Worm (Caenorhabditis elegans) whole organism, young adult: ENCODE data around the gene D2085.7.
A peak's percentile ranks its signal among the peaks of the same experiment; 100 is the strongest.

ENCODE experiments used
- B0336.3 ChIP-seq: fragments of 200-800 bp; sonication (Bioruptor generic); IDR thresholded peaks from 2 replicates; pipeline ENCODE4 v1.3.6; 2022; ENCODE audit warnings: missing genetic modification characterization, missing compliant biosample characterization
- D2030.7 ChIP-seq: fragments of 200-800 bp; sonication (Bioruptor generic); IDR thresholded peaks from 2 replicates; pipeline ENCODE4 v1.3.6; 2022; ENCODE audit warnings: missing genetic modification reagents, missing genetic modification characterization, missing compliant biosample characterization
- F22D6.2 ChIP-seq: sonication (generic microtip); optimal IDR thresholded peaks from 2 replicates; lab custom pipeline; 2016; ENCODE audit warnings: mild to moderate bottlenecking, missing genetic modification characterization, missing compliant biosample characterization
- F33H1.4 ChIP-seq: fragments of 200-800 bp; sonication (Bioruptor generic); IDR thresholded peaks from 2 replicates; pipeline ENCODE4 v1.3.6; 2022; ENCODE audit warnings: missing genetic modification reagents, missing genetic modification characterization, missing compliant biosample characterization
- F37B4.10 ChIP-seq: fragments of 200-800 bp; sonication (Bioruptor generic); IDR thresholded peaks from 2 replicates; pipeline ENCODE4 v1.3.6; 2022; ENCODE audit warnings: missing genetic modification characterization, missing compliant biosample characterization
- F39B2.1 ChIP-seq: fragments of 200-800 bp; sonication (Bioruptor generic); IDR thresholded peaks from 2 replicates; pipeline ENCODE4 v1.3.6; 2022; ENCODE audit warnings: missing genetic modification reagents, missing genetic modification characterization, missing compliant biosample characterization
- F55B11.4 ChIP-seq: sonication (generic microtip); optimal IDR thresholded peaks from 2 replicates; lab custom pipeline; 2016; ENCODE audit warnings: missing compliant biosample characterization, missing genetic modification characterization, borderline replicate concordance; ENCODE audit not compliant: insufficient read depth
- Y53F4B.3 ChIP-seq: fragments of 200-800 bp; sonication (Bioruptor generic); IDR thresholded peaks from 2 replicates; pipeline ENCODE4 v1.3.6; 2022; ENCODE audit warnings: missing genetic modification reagents, missing genetic modification characterization, missing compliant biosample characterization
- Y53G8AR.9 ChIP-seq: fragments of 200-800 bp; sonication (Bioruptor generic); conservative IDR thresholded peaks from 2 replicates; pipeline ENCODE4 v1.3.6; 2022; ENCODE audit warnings: missing genetic modification reagents, missing genetic modification characterization, missing compliant biosample characterization
- Y56A3A.18 ChIP-seq: fragments of 200-800 bp; sonication (Bioruptor generic); IDR thresholded peaks from 2 replicates; pipeline ENCODE4 v1.3.6; 2022; ENCODE audit warnings: missing genetic modification reagents, missing genetic modification characterization, missing compliant biosample characterization
- Y79H2A.3 ChIP-seq: fragments of 200-800 bp; sonication (Bioruptor generic); conservative IDR thresholded peaks from 2 replicates; pipeline ENCODE4 v1.3.6; 2022; ENCODE audit warnings: missing genetic modification reagents, missing genetic modification characterization, missing compliant biosample characterization
- akir-1 ChIP-seq: fragments of 200-800 bp; sonication (Bioruptor generic); optimal IDR thresholded peaks from 2 replicates; lab custom pipeline; 2018; ENCODE audit warnings: mild to moderate bottlenecking, missing genetic modification characterization, moderate library complexity, missing compliant biosample characterization
- ama-1 ChIP-seq, 3 experiments: fragments of 150-350 bp in 1 of 3; sonication (generic microtip) in 2 of 3; optimal IDR thresholded peaks; 2 replicates each; lab custom pipeline; 2014 to 2018; ENCODE audit warnings: missing biosample characterization in 2 of 3, missing genetic modification characterization in 2 of 3, missing genetic modification reagents in 2 of 3
- aptf-3 ChIP-seq: fragments of 200-800 bp; sonication (Bioruptor generic); IDR thresholded peaks from 2 replicates; pipeline ENCODE4 v1.3.6; 2022; ENCODE audit warnings: missing genetic modification characterization, missing compliant biosample characterization
- atf-7 ChIP-seq: sonication (generic microtip); optimal IDR thresholded peaks from 2 replicates; lab custom pipeline; 2017; ENCODE audit warnings: mild to moderate bottlenecking, missing genetic modification characterization, missing compliant biosample characterization
- attf-6 ChIP-seq: fragments of 200-800 bp; sonication (Bioruptor generic); IDR thresholded peaks from 2 replicates; pipeline ENCODE4 v1.3.6; 2022; ENCODE audit warnings: missing genetic modification reagents, missing genetic modification characterization, missing compliant biosample characterization
- bed-1 ChIP-seq: fragments of 200-800 bp; sonication (Bioruptor generic); IDR thresholded peaks from 2 replicates; pipeline ENCODE4 v1.3.6; 2022; ENCODE audit warnings: missing genetic modification reagents, missing genetic modification characterization, missing compliant biosample characterization
- cebp-2 ChIP-seq: fragments of 200-800 bp; sonication (Bioruptor generic); IDR thresholded peaks from 2 replicates; pipeline ENCODE4 v1.3.6; 2022; ENCODE audit warnings: missing genetic modification characterization, missing compliant biosample characterization
- ceh-100 ChIP-seq: fragments of 200-800 bp; sonication (Bioruptor generic); IDR thresholded peaks from 2 replicates; pipeline ENCODE4 v1.3.6; 2022; ENCODE audit warnings: missing genetic modification reagents, missing genetic modification characterization, missing compliant biosample characterization
- ceh-58 ChIP-seq: fragments of 200-800 bp; sonication (Bioruptor generic); IDR thresholded peaks from 2 replicates; pipeline ENCODE4 v1.3.6; 2022; ENCODE audit warnings: missing genetic modification characterization, missing compliant biosample characterization
- ekl-4 ChIP-seq: fragments of 200-800 bp; sonication (Bioruptor generic); IDR thresholded peaks from 2 replicates; pipeline ENCODE4 v1.3.6; 2022; ENCODE audit warnings: missing genetic modification reagents, missing genetic modification characterization, missing compliant biosample characterization
- ets-4 ChIP-seq: fragments of 200-800 bp; sonication (Bioruptor generic); optimal IDR thresholded peaks from 2 replicates; lab custom pipeline; 2018; ENCODE audit warnings: mild to moderate bottlenecking, missing genetic modification characterization, missing compliant biosample characterization
- fkh-3 ChIP-seq: sonication (generic microtip); optimal IDR thresholded peaks from 2 replicates; lab custom pipeline; 2016; ENCODE audit warnings: mild to moderate bottlenecking, missing genetic modification characterization, missing compliant biosample characterization
- hmg-1.2 ChIP-seq: fragments of 200-800 bp; sonication (Bioruptor generic); IDR thresholded peaks from 2 replicates; pipeline ENCODE4 v1.3.6; 2022; ENCODE audit warnings: missing genetic modification reagents, missing genetic modification characterization, missing compliant biosample characterization
- let-607 ChIP-seq, 2 experiments: fragments of 200-800 bp in 1 of 2; sonication (Bioruptor generic) in 1 of 2; sonication (generic microtip) in 1 of 2; optimal IDR thresholded peaks; 2 replicates each; lab custom pipeline; 2016 to 2018; ENCODE audit warnings: mild to moderate bottlenecking in 2 of 2, missing compliant biosample characterization in 2 of 2, missing genetic modification characterization in 2 of 2, moderate library complexity in 2 of 2, missing genotype in 1 of 2
- lin-26 ChIP-seq: fragments of 200-800 bp; sonication (Bioruptor generic); IDR thresholded peaks from 2 replicates; pipeline ENCODE4 v1.3.6; 2022; ENCODE audit warnings: missing genetic modification reagents, missing genetic modification characterization, missing compliant biosample characterization
- lsl-1 ChIP-seq: fragments of 200-800 bp; sonication (Bioruptor generic); optimal IDR thresholded peaks from 2 replicates; lab custom pipeline; 2018; ENCODE audit warnings: mild to moderate bottlenecking, missing genetic modification characterization, moderate library complexity, missing compliant biosample characterization
- madf-10 ChIP-seq: sonication (generic microtip); optimal IDR thresholded peaks from 2 replicates; lab custom pipeline; 2016; ENCODE audit warnings: mild to moderate bottlenecking, missing genetic modification characterization, missing compliant biosample characterization
- madf-3 ChIP-seq: fragments of 200-800 bp; sonication (Bioruptor generic); IDR thresholded peaks from 2 replicates; pipeline ENCODE4 v1.3.6; 2022; ENCODE audit warnings: missing genetic modification reagents, missing genetic modification characterization, missing compliant biosample characterization
- mxl-1 ChIP-seq: sonication (generic microtip); optimal IDR thresholded peaks from 2 replicates; lab custom pipeline; 2016; ENCODE audit warnings: missing genetic modification characterization, missing compliant biosample characterization
- nfya-1 ChIP-seq: sonication (generic microtip); optimal IDR thresholded peaks from 2 replicates; lab custom pipeline; 2017; ENCODE audit warnings: antibody characterized with exemption, missing compliant biosample characterization, missing genetic modification characterization, borderline replicate concordance; ENCODE audit not compliant: insufficient read depth
- nhr-90 ChIP-seq: sonication (generic microtip); optimal IDR thresholded peaks from 2 replicates; lab custom pipeline; 2016; ENCODE audit warnings: missing genotype, mild to moderate bottlenecking, missing genetic modification characterization, missing compliant biosample characterization
- pbrm-1 ChIP-seq: fragments of 200-800 bp; sonication (Bioruptor generic); IDR thresholded peaks from 2 replicates; pipeline ENCODE4 v1.3.6; 2022; ENCODE audit warnings: missing genetic modification reagents, missing genetic modification characterization, missing compliant biosample characterization
- pha-4 ChIP-seq: fragments of 150-350 bp; sonication (generic microtip); optimal IDR thresholded peaks from 2 replicates; lab custom pipeline; 2014; ENCODE audit warnings: missing biosample characterization, missing genetic modification reagents, missing genetic modification characterization
- rcor-1 ChIP-seq: fragments of 200-800 bp; sonication (Bioruptor generic); IDR thresholded peaks from 2 replicates; pipeline ENCODE4 v1.3.6; 2022; ENCODE audit warnings: missing genetic modification reagents, missing genetic modification characterization, missing compliant biosample characterization
- rec-8 ChIP-seq, 2 experiments: sonication (generic microtip); optimal IDR thresholded peaks; 2 replicates each; lab custom pipeline; 2016; ENCODE audit warnings: mild to moderate bottlenecking in 2 of 2, missing genetic modification characterization in 2 of 2, missing genetic modification reagents in 2 of 2, missing genotype in 2 of 2, missing biosample characterization in 1 of 2, missing compliant biosample characterization in 1 of 2, moderate library complexity in 1 of 2
- repo-1 ChIP-seq: sonication (generic microtip); optimal IDR thresholded peaks from 2 replicates; lab custom pipeline; 2017; ENCODE audit warnings: mild to moderate bottlenecking, missing genetic modification characterization, missing compliant biosample characterization
- sea-2 ChIP-seq: fragments of 200-800 bp; sonication (Bioruptor generic); IDR thresholded peaks from 2 replicates; pipeline ENCODE4 v1.3.6; 2022; ENCODE audit warnings: missing genetic modification characterization, missing compliant biosample characterization
- snpc-1.1 ChIP-seq: sonication (generic microtip); optimal IDR thresholded peaks from 2 replicates; lab custom pipeline; 2017; ENCODE audit warnings: missing genetic modification characterization, mild to moderate bottlenecking, missing compliant biosample characterization, antibody characterized with exemption, moderate library complexity, missing genotype, missing genetic modification reagents; ENCODE audit not compliant: insufficient read depth
- snpc-1.3 ChIP-seq: sonication (generic microtip); optimal IDR thresholded peaks from 2 replicates; lab custom pipeline; 2017; ENCODE audit warnings: missing genetic modification characterization, mild to moderate bottlenecking, missing compliant biosample characterization, antibody characterized with exemption, moderate library complexity, missing genotype, missing genetic modification reagents; ENCODE audit not compliant: insufficient read depth
- snpc-3.4 ChIP-seq: sonication (generic microtip); optimal IDR thresholded peaks from 2 replicates; lab custom pipeline; 2017; ENCODE audit warnings: missing genetic modification characterization, mild to moderate bottlenecking, missing compliant biosample characterization, antibody characterized with exemption, moderate library complexity, missing genotype, missing genetic modification reagents
- tlf-1 ChIP-seq: fragments of 200-800 bp; sonication (Bioruptor generic); optimal IDR thresholded peaks from 2 replicates; lab custom pipeline; 2018; ENCODE audit warnings: mild to moderate bottlenecking, missing genetic modification characterization, missing compliant biosample characterization
- unc-62 ChIP-seq: fragments of 150-350 bp; optimal IDR thresholded peaks from 2 replicates; lab custom pipeline; 2014; ENCODE audit warnings: missing biosample characterization, missing genetic modification reagents, missing genetic modification characterization
- ztf-18 ChIP-seq: sonication (generic microtip); optimal IDR thresholded peaks from 2 replicates; lab custom pipeline; 2016; ENCODE audit warnings: missing genotype, mild to moderate bottlenecking, missing genetic modification characterization, missing compliant biosample characterization
- ztf-3 ChIP-seq: fragments of 200-800 bp; sonication (Bioruptor generic); optimal IDR thresholded peaks from 2 replicates; lab custom pipeline; 2018; ENCODE audit warnings: mild to moderate bottlenecking, missing genetic modification characterization, missing compliant biosample characterization
- ztf-6 ChIP-seq: fragments of 200-800 bp; sonication (Bioruptor generic); IDR thresholded peaks from 2 replicates; pipeline ENCODE4 v1.3.6; 2022; ENCODE audit warnings: missing genetic modification reagents, missing genetic modification characterization, missing compliant biosample characterization

The D2085.7 gene

ce11 chrII:8603567-8604359 lies 37.4 kb upstream of the D2085.7 start, which contains the start of gene suf-1 (continued):
- TF ChIP-seq rec-8 (tag; optimal IDR thresholded peaks at IDR 0.05; lab: Kevin White, UChicago) (no peak), let-607 (tag; optimal IDR thresholded peaks at IDR 0.05; lab: Kevin White, UChicago) (no peak), hmg-1.2 (peak; percentile 49; the same call in 1 of the 2 replicates), repo-1 (tag; lab: Kevin White, UChicago) (no peak), Y56A3A.18 (peak; percentile 75; the same call in 1 of the 2 replicates), snpc-3.4 (peak; percentile 80), pbrm-1 (peak; percentile 45; the same call in 1 of the 2 replicates), D2030.7 (GFP tag; lab: Robert Waterston, UW) (peak; percentile 35; the same call in 1 of the 2 replicates), tlf-1 (peak; percentile 79), pha-4 (tag; lab: Kevin White, UChicago) (no peak), snpc-1.1 (peak; percentile 64), ekl-4 (GFP tag; lab: Robert Waterston, UW) (peak; percentile 90), madf-3 (GFP tag; lab: Robert Waterston, UW) (peak; percentile 88), lin-26 (GFP tag; lab: Robert Waterston, UW) (peak; percentile 73; the same call in 1 of the 2 replicates), F55B11.4 (tag; lab: Kevin White, UChicago) (no peak), lsl-1 (GFP tag; lab: Kevin White, UChicago) (peak; percentile 58), fkh-3 (tag; lab: Kevin White, UChicago) (no peak), snpc-1.3 (tag; lab: Kevin White, UChicago) (peak; percentile 2), F22D6.2 (tag; lab: Kevin White, UChicago) (no peak), F37B4.10 (GFP tag; lab: Robert Waterston, UW) (no peak), aptf-3 (GFP tag; lab: Robert Waterston, UW) (peak; percentile 13; the same call in 1 of the 2 replicates), ztf-3 (GFP tag; lab: Kevin White, UChicago) (no peak), ets-4 (GFP tag; lab: Kevin White, UChicago) (no peak), cebp-2 (GFP tag; lab: Robert Waterston, UW) (peak; percentile 77; the same call in 1 of the 2 replicates), nfya-1 (tag; lab: Kevin White, UChicago) (no peak), madf-10 (tag; lab: Kevin White, UChicago) (no peak), rcor-1 (GFP tag; lab: Robert Waterston, UW) (no peak), Y53G8AR.9 (GFP tag; lab: Robert Waterston, UW) (peak; percentile 85), atf-7 (tag; lab: Kevin White, UChicago) (peak; percentile 56), ama-1 (optimal IDR thresholded peaks at IDR 0.05; lab: Kevin White, UChicago) (no peak), ama-1 (GFP tag; optimal IDR thresholded peaks at IDR 0.05; lab: Kevin White, UChicago) (peak in 1 of 2 experiments; percentile 51), unc-62 (GFP tag; lab: Kevin White, UChicago) (no peak), Y79H2A.3 (no peak), mxl-1 (peak; percentile 29), bed-1 (GFP tag; lab: Robert Waterston, UW) (0 out of 2 replicates have a peak, but pooled peaks have one; percentile 20), akir-1 (GFP tag; lab: Kevin White, UChicago) (no peak), ceh-100 (GFP tag; lab: Robert Waterston, UW) (peak; percentile 32; the same call in 1 of the 2 replicates), F33H1.4 (peak; percentile 65), sea-2 (GFP tag; lab: Robert Waterston, UW) (no peak), ceh-58 (GFP tag; lab: Robert Waterston, UW) (no peak), F39B2.1 (GFP tag; lab: Robert Waterston, UW) (no peak), B0336.3 (GFP tag; lab: Robert Waterston, UW) (peak; percentile 89), ztf-18 (tag; lab: Kevin White, UChicago) (no peak), nhr-90 (no peak), ztf-6 (no peak), Y53F4B.3 (GFP tag; lab: Robert Waterston, UW) (no peak), attf-6 (GFP tag; lab: Robert Waterston, UW) (peak; percentile 73)
